Worm (Caenorhabditis elegans) whole organism, dauer: ENCODE results near the gene lips-8.

Experiments used
- unc-62 ChIP-seq: sonication (generic microtip); optimal IDR thresholded peaks from 2 replicates; lab custom pipeline; 2017; ENCODE audit warnings: missing biosample characterization, missing genetic modification reagents, missing genetic modification characterization

lips-8 gene

DNA sequence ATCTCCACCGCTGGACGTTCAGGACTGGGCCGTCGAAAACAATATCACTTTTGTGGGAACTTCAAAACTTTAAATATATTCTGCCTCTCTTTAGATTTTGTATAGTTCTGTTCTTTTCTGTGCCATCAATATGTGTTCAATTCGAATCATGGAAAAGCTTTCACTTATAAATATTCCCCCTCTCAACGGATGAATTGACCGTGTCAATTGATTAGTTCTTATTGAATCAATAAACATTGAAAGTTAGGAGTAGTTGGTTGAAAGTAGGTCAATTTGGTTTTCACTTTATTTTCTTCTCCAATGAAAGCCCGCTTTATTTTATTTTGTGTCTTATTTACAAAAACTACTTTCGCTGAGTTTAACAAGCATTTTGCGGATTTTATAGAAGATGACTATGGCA lies at the start of gene lips-8:
TSS of gene lips-8 (plus strand) at position 301 of the 400 bp plus-strand sequence.
- TF ChIP-seq unc-62 (GFP tag; lab: Kevin White, UChicago) = no peak

- no peak for TF ChIP-seq unc-62 (GFP tag; lab: Kevin White, UChicago)
These were observed 49.3 kb upstream of the lips-8 start, which contains the start of gene acd-3 for ce11 chrX:14849054-14849453. Gene acd-3 (plus strand): TSS chrX:14849275.

ce11 chrX:14851904-14852303 lies 46.4 kb upstream of the lips-8 start:
- TF ChIP-seq unc-62 (GFP tag; lab: Kevin White, UChicago) = no peak

DNA sequence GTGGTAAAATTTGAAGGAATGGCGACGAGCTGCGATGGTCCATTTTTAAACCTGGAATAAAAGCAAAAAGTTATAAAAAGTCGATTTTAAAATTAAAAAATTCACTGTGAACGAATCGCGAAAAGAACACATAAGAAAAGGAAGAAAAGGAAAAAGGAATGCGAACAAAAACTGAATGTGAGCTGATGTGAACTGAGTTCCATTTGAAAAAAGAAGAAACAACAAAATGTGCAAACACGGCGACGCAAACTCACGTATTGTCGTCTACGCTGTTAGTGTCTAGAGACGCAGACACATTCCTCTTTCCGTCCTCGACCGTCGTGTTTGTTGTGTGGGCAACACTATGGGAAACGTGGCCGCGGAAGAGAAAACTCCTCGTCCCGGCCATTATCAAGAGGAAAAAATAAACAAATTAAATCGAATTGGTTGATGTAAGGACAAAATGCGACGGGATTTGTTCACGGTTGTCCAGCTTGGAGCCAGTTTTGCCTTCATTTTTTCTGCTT lies 44.5 kb upstream of the lips-8 start, which contains the start of the genes C27C12.1 and C27C12.4:
TSS of gene C27C12.1 (minus strand) at position 51 of the 506 bp plus-strand sequence.
TSS of gene C27C12.4 (plus strand) at position 375 of the 506 bp plus-strand sequence.
- no peak for TF ChIP-seq unc-62 (GFP tag; lab: Kevin White, UChicago)

DNA sequence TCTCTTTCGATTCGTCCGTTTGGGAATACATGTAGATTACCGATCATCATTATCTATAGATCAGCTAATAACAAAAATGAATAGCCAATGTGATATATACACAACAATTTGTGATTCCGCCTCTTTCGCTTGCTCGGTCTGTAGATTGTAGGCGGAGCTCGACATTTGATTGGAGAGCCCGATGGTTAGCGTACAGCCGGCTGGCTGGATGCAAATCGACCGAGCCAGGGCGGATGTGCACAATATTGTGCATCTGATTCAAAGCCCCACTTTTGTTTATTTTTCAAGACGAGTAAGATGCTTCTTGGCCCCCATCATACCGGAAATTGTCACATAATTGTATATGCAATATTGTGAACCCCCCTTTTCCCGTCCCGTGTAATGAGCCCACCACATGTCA lies 36.6 kb upstream of the lips-8 start, which contains the start of gene dmd-4:
TSS of gene dmd-4 (minus strand) at position 101 of the 400 bp plus-strand sequence.
- no peak for TF ChIP-seq unc-62 (GFP tag; lab: Kevin White, UChicago)

ce11 chrX:14865744-14866143 lies 32.6 kb upstream of the lips-8 start, which contains the start of gene C27C12.3:
Gene C27C12.3 (minus strand): TSS chrX:14865844.
- TF ChIP-seq unc-62 (GFP tag; lab: Kevin White, UChicago) = no peak

ce11 chrX:14868200-14868599 lies 30.1 kb upstream of the lips-8 start, which contains the start of gene F31F6.1:
Gene F31F6.1 (minus strand): TSS chrX:14868300.
- no peak for TF ChIP-seq unc-62 (GFP tag; lab: Kevin White, UChicago)

DNA sequence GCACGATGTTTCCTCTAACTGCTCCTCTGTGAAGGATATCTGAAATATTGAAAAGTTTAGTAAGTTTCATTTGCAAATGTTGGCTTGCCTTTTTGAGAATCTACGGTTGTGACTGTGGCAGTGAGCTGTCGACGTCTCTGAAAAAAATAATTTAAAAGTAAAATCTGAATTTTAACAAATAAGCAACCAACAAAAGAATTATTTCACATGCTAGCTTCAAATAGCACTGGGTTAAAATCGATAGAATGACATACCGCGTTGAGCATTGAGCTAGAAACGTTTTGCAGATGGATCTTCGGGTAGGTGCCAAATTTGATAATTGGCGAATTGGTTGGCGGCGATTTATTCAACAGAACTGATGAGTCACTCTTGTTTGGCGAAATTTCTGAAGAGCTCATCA lies 26.5 kb upstream of the lips-8 start, which contains the start of gene F31F6.2:
TSS of gene F31F6.2 (minus strand) at position 101 of the 400 bp plus-strand sequence.
- no peak for TF ChIP-seq unc-62 (GFP tag; lab: Kevin White, UChicago)

- TF ChIP-seq unc-62 (GFP tag; lab: Kevin White, UChicago) = no peak
These were observed 25.4 kb upstream of the lips-8 start, which contains the start of gene F31F6.3 for ce11 chrX:14872817-14873469. Gene F31F6.3 (minus strand): TSS chrX:14872867.

DNA sequence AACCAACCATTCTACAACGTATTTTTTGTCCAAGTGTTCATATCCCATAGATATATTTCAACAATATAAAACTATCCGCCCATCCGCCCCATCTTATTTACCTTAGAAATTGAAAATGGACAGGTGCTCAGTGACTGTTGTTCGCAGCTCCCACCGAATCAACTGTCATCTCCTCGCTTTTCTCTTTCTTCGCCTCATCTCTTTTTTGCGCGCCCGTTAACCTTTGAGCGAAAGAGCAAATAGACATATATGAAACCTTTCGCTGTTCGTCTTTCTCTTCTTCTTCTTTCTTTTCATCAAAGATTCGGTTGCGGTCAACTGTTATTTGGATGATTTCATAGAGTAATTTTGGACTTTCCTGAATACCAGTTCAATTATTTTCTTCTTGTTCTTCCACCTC lies 22.6 kb upstream of the lips-8 start, which contains the start of gene sssh-1:
TSS of gene sssh-1 (plus strand) at position 301 of the 400 bp plus-strand sequence.
- no peak for TF ChIP-seq unc-62 (GFP tag; lab: Kevin White, UChicago)

ce11 chrX:14877691-14878090 lies 20.6 kb upstream of the lips-8 start:
- no peak for TF ChIP-seq unc-62 (GFP tag; lab: Kevin White, UChicago)

DNA sequence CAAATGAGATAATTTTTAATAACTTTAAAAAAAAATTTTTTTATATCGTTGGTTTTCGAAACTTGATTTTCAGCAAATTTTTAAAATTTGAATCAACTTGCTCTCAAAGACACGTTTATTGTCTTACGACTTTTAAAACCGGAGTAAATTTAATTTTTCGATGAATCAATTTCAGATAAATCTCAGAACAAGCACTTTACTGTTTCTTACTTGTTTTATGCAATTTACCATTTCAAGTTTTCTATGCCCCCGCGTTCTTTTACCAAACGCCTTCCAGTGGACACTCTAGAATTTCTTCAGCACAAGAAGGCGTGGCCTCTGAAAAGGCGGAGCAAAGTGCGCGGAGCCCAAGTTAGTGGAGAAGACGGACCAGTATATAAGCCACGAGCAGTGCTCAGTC lies 17.2 kb upstream of the lips-8 start, which contains the start of gene flp-8:
TSS of gene flp-8 (plus strand) at position 301 of the 400 bp plus-strand sequence.
- TF ChIP-seq unc-62 (GFP tag; lab: Kevin White, UChicago) = no peak

- TF ChIP-seq unc-62 (GFP tag; lab: Kevin White, UChicago) = no peak
These were observed 12.4 kb upstream of the lips-8 start for ce11 chrX:14885855-14886254.

DNA sequence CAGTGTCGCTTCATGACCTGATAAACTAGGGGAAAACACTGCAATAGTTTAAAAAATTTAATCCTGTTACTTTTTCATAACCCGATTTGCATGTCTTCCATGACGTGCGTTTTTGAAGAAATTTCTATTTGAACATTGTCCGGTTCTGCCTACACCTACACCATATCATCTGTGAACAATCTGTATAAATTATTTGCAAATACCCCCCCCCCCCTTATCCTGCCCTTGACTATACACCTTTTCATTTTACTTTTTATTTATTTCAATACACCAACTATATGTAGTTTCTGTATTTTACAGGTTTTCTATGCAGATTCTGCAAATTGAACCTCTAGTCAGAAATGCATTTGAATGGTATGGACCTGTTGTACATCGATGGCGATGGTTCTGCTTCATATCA lies 10.1 kb upstream of the lips-8 start, which contains the start of gene daf-6:
TSS of gene daf-6 (plus strand) at position 301 of the 400 bp plus-strand sequence.
- no peak for TF ChIP-seq unc-62 (GFP tag; lab: Kevin White, UChicago)

- no peak for TF ChIP-seq unc-62 (GFP tag; lab: Kevin White, UChicago)
These were observed 3.9 kb upstream of the lips-8 start for ce11 chrX:14894380-14894779.

DNA sequence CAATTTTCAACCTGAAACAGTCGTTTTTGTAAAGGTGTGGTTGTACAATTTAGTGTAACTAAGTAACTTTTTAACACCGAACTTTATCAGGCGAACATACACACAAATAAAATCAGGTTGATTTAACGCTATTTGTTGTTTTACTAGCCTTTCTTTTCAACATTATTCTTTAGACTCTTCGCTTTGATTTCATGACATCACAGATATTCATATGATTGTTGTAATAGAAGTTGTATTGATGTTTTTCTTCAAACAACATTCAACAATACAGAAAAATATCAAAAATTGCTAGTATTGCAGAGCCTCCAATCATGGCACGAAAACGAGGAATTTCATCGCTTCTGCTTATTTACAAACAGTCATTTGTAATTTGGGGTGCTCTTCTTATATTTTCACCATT lies 3.5 kb upstream of the lips-8 start, which contains the start of gene nac-1:
TSS of gene nac-1 (plus strand) at position 301 of the 400 bp plus-strand sequence.
- no peak for TF ChIP-seq unc-62 (GFP tag; lab: Kevin White, UChicago)
